Worm (Caenorhabditis elegans) whole organism, L1 larva: ENCODE data around the gene ras-1.

Experiments
- aha-1 ChIP-seq: fragments of 150-350 bp; optimal IDR thresholded peaks from 2 replicates; lab custom pipeline; 2014; ENCODE audit warnings: missing biosample characterization, missing genetic modification characterization
- dpl-1 ChIP-seq, 3 experiments: fragments of 150-350 bp in 2 of 3; sonication (generic microtip) in 1 of 3; optimal IDR thresholded peaks; 2 replicates each; lab custom pipeline; 2014 to 2017; ENCODE audit warnings: missing biosample characterization in 3 of 3, missing genetic modification characterization in 3 of 3, missing genetic modification reagents in 3 of 3
- elt-3 ChIP-seq, 6 experiments: fragments of 150-350 bp in 1 of 6; sonication (generic microtip); optimal IDR thresholded peaks; 2 replicates each; lab custom pipeline; 2017 to 2018; ENCODE audit warnings: missing biosample characterization in 6 of 6, missing genetic modification characterization in 6 of 6, inconsistent platforms in 1 of 6
- irx-1 ChIP-seq: sonication (generic microtip); optimal IDR thresholded peaks from 2 replicates; lab custom pipeline; 2016; ENCODE audit warnings: missing genetic modification characterization, missing compliant biosample characterization
- lsy-2 ChIP-seq, 2 experiments: fragments of 150-350 bp; optimal IDR thresholded peaks; 2 replicates each; lab custom pipeline; 2014; ENCODE audit warnings: missing biosample characterization in 2 of 2, missing genetic modification characterization in 2 of 2
- mdl-1 ChIP-seq, 2 experiments: fragments of 150-350 bp; optimal IDR thresholded peaks; 2 replicates each; lab custom pipeline; 2014 to 2017; ENCODE audit warnings: missing biosample characterization in 2 of 2, missing genetic modification characterization in 2 of 2, inconsistent platforms in 1 of 2
- nhr-12 ChIP-seq: sonication (generic microtip); optimal IDR thresholded peaks from 2 replicates; lab custom pipeline; 2017; ENCODE audit warnings: missing biosample characterization, missing genetic modification characterization
- nhr-20 ChIP-seq: sonication (generic microtip); optimal IDR thresholded peaks from 2 replicates; lab custom pipeline; 2016; ENCODE audit warnings: mild to moderate bottlenecking, missing genetic modification characterization, missing compliant biosample characterization
- nhr-237 ChIP-seq: fragments of 150-350 bp; optimal IDR thresholded peaks from 2 replicates; lab custom pipeline; 2014; ENCODE audit warnings: missing biosample characterization, missing genetic modification characterization
- skn-1 ChIP-seq: fragments of 150-350 bp; optimal IDR thresholded peaks from 2 replicates; lab custom pipeline; 2014; ENCODE audit warnings: missing biosample characterization, missing genetic modification characterization
- snpc-4 ChIP-seq: fragments of 150-350 bp; optimal IDR thresholded peaks from 2 replicates; lab custom pipeline; 2014; ENCODE audit warnings: missing biosample characterization, missing genetic modification characterization
- snu-23 ChIP-seq: sonication (generic microtip); optimal IDR thresholded peaks from 2 replicates; lab custom pipeline; 2016; ENCODE audit warnings: missing genetic modification characterization, missing compliant biosample characterization
- ztf-11 ChIP-seq, 2 experiments: sonication (generic microtip); optimal IDR thresholded peaks; 2 replicates each; lab custom pipeline; 2016 to 2017; ENCODE audit warnings: missing genetic modification characterization in 2 of 2, missing biosample characterization in 1 of 2, missing compliant biosample characterization in 1 of 2

DNA sequence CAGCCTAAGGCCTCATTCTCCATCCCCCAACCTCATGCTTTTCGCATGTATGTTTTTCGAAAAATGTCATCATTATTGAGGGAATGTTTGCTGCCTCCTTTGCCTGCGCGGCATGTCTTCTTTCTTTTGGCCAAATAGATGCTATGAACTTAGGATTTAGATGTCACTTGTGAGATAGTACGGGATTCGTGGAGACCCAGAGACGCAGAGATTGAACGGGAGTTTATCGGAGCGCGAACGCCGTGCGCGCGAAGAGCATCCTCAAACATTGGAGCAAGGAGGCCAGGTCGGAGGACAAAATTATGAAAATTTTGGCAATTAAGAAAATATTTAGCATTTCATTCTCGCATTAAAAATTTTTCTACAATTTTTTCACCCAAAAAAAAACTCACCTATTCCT is 3.1 kb downstream of the ras-1 start:
- TF ChIP-seq elt-3 (tag; optimal IDR thresholded peaks at IDR 0.05; lab: Kevin White, UChicago) (no peak), nhr-20 (tag; lab: Kevin White, UChicago) (no peak), snu-23 (no peak), dpl-1 (GFP tag; optimal IDR thresholded peaks at IDR 0.05; lab: Kevin White, UChicago) (no peak), irx-1 (tag; lab: Kevin White, UChicago) (no peak), nhr-237 (tag; lab: Kevin White, UChicago) (no peak), aha-1 (tag; lab: Kevin White, UChicago) (no peak), mdl-1 (tag; optimal IDR thresholded peaks at IDR 0.05; lab: Kevin White, UChicago) (no peak), nhr-12 (tag; lab: Kevin White, UChicago) (no peak), skn-1 (no peak), snpc-4 (no peak), ztf-11 (tag; optimal IDR thresholded peaks at IDR 0.05; lab: Kevin White, UChicago) (no peak), lsy-2 (tag; optimal IDR thresholded peaks at IDR 0.05; lab: Kevin White, UChicago) (no peak)
